Worm (Caenorhabditis elegans) whole organism, young adult: ENCODE data around the gene Y57G11C.46.

Experiments
- B0261.1 ChIP-seq: sonication (generic microtip); optimal IDR thresholded peaks from 2 replicates; lab custom pipeline; 2016; ENCODE audit warnings: mild to moderate bottlenecking, missing genetic modification characterization, moderate library complexity, missing compliant biosample characterization
- C17E4.6 ChIP-seq: fragments of 200-800 bp; sonication (Bioruptor generic); IDR thresholded peaks from 2 replicates; pipeline ENCODE4 v1.3.6; 2022; ENCODE audit warnings: missing genetic modification reagents, missing genetic modification characterization, missing compliant biosample characterization
- F23B12.7 ChIP-seq: sonication (generic microtip); optimal IDR thresholded peaks from 2 replicates; lab custom pipeline; 2017; ENCODE audit warnings: missing genetic modification characterization, mild to moderate bottlenecking, missing compliant biosample characterization, antibody characterized with exemption, moderate library complexity; ENCODE audit not compliant: insufficient read depth
- F52B5.7 ChIP-seq: sonication (generic microtip); optimal IDR thresholded peaks from 2 replicates; lab custom pipeline; 2016; ENCODE audit warnings: mild to moderate bottlenecking, missing genetic modification characterization, missing compliant biosample characterization
- ama-1 ChIP-seq, 3 experiments: fragments of 150-350 bp in 1 of 3; sonication (generic microtip) in 2 of 3; optimal IDR thresholded peaks; 2 replicates each; lab custom pipeline; 2014 to 2018; ENCODE audit warnings: missing biosample characterization in 2 of 3, missing genetic modification characterization in 2 of 3, missing genetic modification reagents in 2 of 3
- aptf-2 ChIP-seq: fragments of 200-800 bp; sonication (Bioruptor generic); conservative IDR thresholded peaks from 2 replicates; pipeline ENCODE4 v1.3.6; 2022; ENCODE audit warnings: missing genetic modification reagents, missing genetic modification characterization, missing compliant biosample characterization
- aptf-3 ChIP-seq: fragments of 200-800 bp; sonication (Bioruptor generic); IDR thresholded peaks from 2 replicates; pipeline ENCODE4 v1.3.6; 2022; ENCODE audit warnings: missing genetic modification characterization, missing compliant biosample characterization
- ccch-3 ChIP-seq: fragments of 200-800 bp; sonication (Bioruptor generic); optimal IDR thresholded peaks from 2 replicates; lab custom pipeline; 2018; ENCODE audit warnings: mild to moderate bottlenecking, missing genetic modification characterization, missing compliant biosample characterization
- ceh-58 ChIP-seq: fragments of 200-800 bp; sonication (Bioruptor generic); IDR thresholded peaks from 2 replicates; pipeline ENCODE4 v1.3.6; 2022; ENCODE audit warnings: missing genetic modification characterization, missing compliant biosample characterization
- egrh-3 ChIP-seq: fragments of 200-800 bp; sonication (Bioruptor generic); IDR thresholded peaks from 2 replicates; pipeline ENCODE4 v1.3.6; 2022; ENCODE audit warnings: missing genetic modification reagents, missing genetic modification characterization, missing compliant biosample characterization
- fkh-3 ChIP-seq: sonication (generic microtip); optimal IDR thresholded peaks from 2 replicates; lab custom pipeline; 2016; ENCODE audit warnings: mild to moderate bottlenecking, missing genetic modification characterization, missing compliant biosample characterization
- him-1 ChIP-seq: sonication (generic microtip); optimal IDR thresholded peaks from 2 replicates; lab custom pipeline; 2016; ENCODE audit warnings: missing genotype, missing genetic modification reagents, missing genetic modification characterization, missing compliant biosample characterization
- hmg-1.2 ChIP-seq: fragments of 200-800 bp; sonication (Bioruptor generic); IDR thresholded peaks from 2 replicates; pipeline ENCODE4 v1.3.6; 2022; ENCODE audit warnings: missing genetic modification reagents, missing genetic modification characterization, missing compliant biosample characterization
- hrde-1 ChIP-seq: sonication (generic microtip); optimal IDR thresholded peaks from 2 replicates; lab custom pipeline; 2016; ENCODE audit warnings: missing genetic modification characterization, mild to moderate bottlenecking, missing compliant biosample characterization, moderate library complexity, missing genotype, missing genetic modification reagents, borderline replicate concordance
- hsf-1 ChIP-seq: fragments of 200-800 bp; sonication (Bioruptor generic); IDR thresholded peaks from 2 replicates; pipeline ENCODE4 v1.3.6; 2022; ENCODE audit warnings: missing genetic modification reagents, missing genetic modification characterization, missing compliant biosample characterization
- let-607 ChIP-seq, 2 experiments: fragments of 200-800 bp in 1 of 2; sonication (Bioruptor generic) in 1 of 2; sonication (generic microtip) in 1 of 2; optimal IDR thresholded peaks; 2 replicates each; lab custom pipeline; 2016 to 2018; ENCODE audit warnings: mild to moderate bottlenecking in 2 of 2, missing compliant biosample characterization in 2 of 2, missing genetic modification characterization in 2 of 2, moderate library complexity in 2 of 2, missing genotype in 1 of 2
- lin-54 ChIP-seq: fragments of 200-800 bp; sonication (Bioruptor generic); optimal IDR thresholded peaks from 2 replicates; lab custom pipeline; 2018; ENCODE audit warnings: mild to moderate bottlenecking, missing genetic modification characterization, missing compliant biosample characterization
- lsl-1 ChIP-seq: fragments of 200-800 bp; sonication (Bioruptor generic); optimal IDR thresholded peaks from 2 replicates; lab custom pipeline; 2018; ENCODE audit warnings: mild to moderate bottlenecking, missing genetic modification characterization, moderate library complexity, missing compliant biosample characterization
- madf-10 ChIP-seq: sonication (generic microtip); optimal IDR thresholded peaks from 2 replicates; lab custom pipeline; 2016; ENCODE audit warnings: mild to moderate bottlenecking, missing genetic modification characterization, missing compliant biosample characterization
- madf-3 ChIP-seq: fragments of 200-800 bp; sonication (Bioruptor generic); IDR thresholded peaks from 2 replicates; pipeline ENCODE4 v1.3.6; 2022; ENCODE audit warnings: missing genetic modification reagents, missing genetic modification characterization, missing compliant biosample characterization
- mel-28 ChIP-seq: sonication (generic microtip); optimal IDR thresholded peaks from 2 replicates; lab custom pipeline; 2016; ENCODE audit warnings: borderline replicate concordance, mild to moderate bottlenecking, missing genetic modification characterization, missing compliant biosample characterization
- nfyb-1 ChIP-seq: fragments of 200-800 bp; sonication (Bioruptor generic); IDR thresholded peaks from 2 replicates; pipeline ENCODE4 v1.3.6; 2022; ENCODE audit warnings: missing genetic modification reagents, missing genetic modification characterization, missing compliant biosample characterization
- nhr-120 ChIP-seq: fragments of 200-800 bp; sonication (Bioruptor generic); IDR thresholded peaks from 2 replicates; pipeline ENCODE4 v1.3.6; 2022; ENCODE audit warnings: missing genetic modification characterization, missing compliant biosample characterization
- rcor-1 ChIP-seq: fragments of 200-800 bp; sonication (Bioruptor generic); IDR thresholded peaks from 2 replicates; pipeline ENCODE4 v1.3.6; 2022; ENCODE audit warnings: missing genetic modification reagents, missing genetic modification characterization, missing compliant biosample characterization
- rpc-1 ChIP-seq, 2 experiments: fragments of 150-350 bp in 1 of 2; sonication (generic microtip) in 1 of 2; optimal IDR thresholded peaks; 2 replicates each; lab custom pipeline; 2014 to 2018; ENCODE audit warnings: missing biosample characterization in 1 of 2, missing genetic modification characterization in 1 of 2, missing genetic modification reagents in 1 of 2, missing genotype in 1 of 2
- sdz-38 ChIP-seq: sonication (generic microtip); optimal IDR thresholded peaks from 2 replicates; lab custom pipeline; 2016; ENCODE audit warnings: missing genotype, missing genetic modification characterization, missing compliant biosample characterization
- snpc-1.1 ChIP-seq: sonication (generic microtip); optimal IDR thresholded peaks from 2 replicates; lab custom pipeline; 2017; ENCODE audit warnings: missing genetic modification characterization, mild to moderate bottlenecking, missing compliant biosample characterization, antibody characterized with exemption, moderate library complexity, missing genotype, missing genetic modification reagents; ENCODE audit not compliant: insufficient read depth
- snpc-3.4 ChIP-seq: sonication (generic microtip); optimal IDR thresholded peaks from 2 replicates; lab custom pipeline; 2017; ENCODE audit warnings: missing genetic modification characterization, mild to moderate bottlenecking, missing compliant biosample characterization, antibody characterized with exemption, moderate library complexity, missing genotype, missing genetic modification reagents
- snpc-4 ChIP-seq, 5 experiments: fragments of 150-350 bp in 1 of 5; sonication (generic microtip) in 4 of 5; optimal IDR thresholded peaks; 2 replicates each; lab custom pipeline; 2014 to 2018; ENCODE audit warnings: missing genetic modification characterization in 5 of 5, missing biosample characterization in 3 of 5, antibody characterized with exemption in 2 of 5, mild to moderate bottlenecking in 2 of 5, missing compliant biosample characterization in 2 of 5, missing genotype in 2 of 5, moderate library complexity in 2 of 5, missing genetic modification reagents in 1 of 5
- somi-1 ChIP-seq: fragments of 200-800 bp; sonication (Bioruptor generic); optimal IDR thresholded peaks from 2 replicates; lab custom pipeline; 2018; ENCODE audit warnings: mild to moderate bottlenecking, missing genetic modification characterization, missing compliant biosample characterization
- sptf-2 ChIP-seq: fragments of 200-800 bp; sonication (Bioruptor generic); optimal IDR thresholded peaks from 2 replicates; lab custom pipeline; 2018; ENCODE audit warnings: mild to moderate bottlenecking, missing genetic modification characterization, missing compliant biosample characterization
- tbp1 ChIP-seq: fragments of 200-800 bp; sonication (Bioruptor generic); optimal IDR thresholded peaks from 2 replicates; lab custom pipeline; 2018; ENCODE audit warnings: mild to moderate bottlenecking, missing genetic modification characterization, missing compliant biosample characterization
- tbx-9 ChIP-seq: sonication (generic microtip); optimal IDR thresholded peaks from 2 replicates; lab custom pipeline; 2016; ENCODE audit warnings: borderline replicate concordance, missing genetic modification characterization, inconsistent platforms, missing compliant biosample characterization
- unc-62 ChIP-seq: fragments of 150-350 bp; optimal IDR thresholded peaks from 2 replicates; lab custom pipeline; 2014; ENCODE audit warnings: missing biosample characterization, missing genetic modification reagents, missing genetic modification characterization
- zfh-2 ChIP-seq: fragments of 200-800 bp; sonication (Bioruptor generic); conservative IDR thresholded peaks from 2 replicates; pipeline ENCODE4 v1.3.6; 2022; ENCODE audit warnings: missing genetic modification reagents, missing genetic modification characterization, missing compliant biosample characterization
- ztf-18 ChIP-seq: sonication (generic microtip); optimal IDR thresholded peaks from 2 replicates; lab custom pipeline; 2016; ENCODE audit warnings: missing genotype, mild to moderate bottlenecking, missing genetic modification characterization, missing compliant biosample characterization
- ztf-22 ChIP-seq: fragments of 200-800 bp; sonication (Bioruptor generic); optimal IDR thresholded peaks from 2 replicates; lab custom pipeline; 2018; ENCODE audit warnings: mild to moderate bottlenecking, missing genetic modification characterization, moderate library complexity, missing compliant biosample characterization
- ztf-25 ChIP-seq: fragments of 200-800 bp; sonication (Bioruptor generic); IDR thresholded peaks from 2 replicates; pipeline ENCODE4 v1.3.6; 2022; ENCODE audit warnings: missing genetic modification reagents, missing genetic modification characterization, missing compliant biosample characterization
- ztf-26 ChIP-seq: sonication (generic microtip); optimal IDR thresholded peaks from 2 replicates; lab custom pipeline; 2017; ENCODE audit warnings: missing genetic modification characterization, missing compliant biosample characterization

The Y57G11C.46 gene

ce11 chrIV:14822267-14822666 lies 6.1 kb upstream of the Y57G11C.46 start (continued):
- peak; percentile 24; the same call in 1 of the 2 replicates for TF ChIP-seq hmg-1.2 (GFP tag; lab: Robert Waterston, UW)

- TF ChIP-seq ztf-18 (tag; lab: Kevin White, UChicago) (no peak), nhr-120 (GFP tag; lab: Robert Waterston, UW) (no peak), snpc-3.4 (tag; lab: Kevin White, UChicago) (no peak), aptf-3 (no peak), zfh-2 (no peak), fkh-3 (no peak), ztf-22 (GFP tag; lab: Kevin White, UChicago) (no peak), sdz-38 (tag; lab: Kevin White, UChicago) (no peak)
These were observed 9.3 kb downstream of the Y57G11C.46 start, which contains the start of gene oig-5 for ce11 chrIV:14806903-14807302. oig-5 (plus strand) TSS chrIV:14807203.

ce11 chrIV:14802316-14802715 lies 13.9 kb downstream of the Y57G11C.46 start, which contains the start of gene Y57G11C.1142:
Y57G11C.1142 (plus strand) TSS chrIV:14802616.
- no peak for TF ChIP-seq rcor-1 (GFP tag; lab: Robert Waterston, UW)

ce11 chrIV:14800931-14801330 lies 15.3 kb downstream of the Y57G11C.46 start:
- no peak for TF ChIP-seq hsf-1 (GFP tag; lab: Robert Waterston, UW)
- TF ChIP-seq ama-1 (optimal IDR thresholded peaks at IDR 0.05; lab: Kevin White, UChicago): no peak
- TF ChIP-seq ama-1 (GFP tag; optimal IDR thresholded peaks at IDR 0.05; lab: Kevin White, UChicago): no peak
- TF ChIP-seq sptf-2 (GFP tag; lab: Kevin White, UChicago): no peak
- TF ChIP-seq sdz-38 (tag; lab: Kevin White, UChicago): no peak
- TF ChIP-seq snpc-1.1 (tag; lab: Kevin White, UChicago): no peak
- TF ChIP-seq, all 124 proteins: peak for 0

DNA sequence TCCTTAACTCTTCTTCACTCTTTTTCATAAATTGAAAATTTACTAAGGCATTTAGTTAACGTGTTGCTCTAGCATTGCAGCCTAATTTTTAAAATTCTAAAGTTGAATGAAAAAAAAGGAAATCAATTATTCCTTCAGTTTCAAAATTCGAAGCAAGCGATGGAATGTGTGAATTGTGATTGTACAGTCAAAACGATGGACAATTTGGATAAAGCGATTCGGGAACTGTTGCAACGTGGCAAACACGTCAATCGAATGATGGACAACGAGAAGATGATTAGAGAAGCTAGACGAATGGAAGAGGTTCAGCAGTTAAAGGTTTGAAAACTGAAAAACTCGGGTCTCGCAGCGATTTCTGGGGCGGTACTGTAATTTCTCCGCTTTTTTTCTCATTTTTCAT lies 17.0 kb downstream of the Y57G11C.46 start, which contains the start of gene Y57G11C.14:
Gene Y57G11C.14 (plus strand): TSS at position 126 of the 400 bp plus-strand sequence.
- no peak for TF ChIP-seq rpc-1 (optimal IDR thresholded peaks at IDR 0.05; lab: Kevin White, UChicago)
- TF ChIP-seq rpc-1 (tag; optimal IDR thresholded peaks at IDR 0.05; lab: Kevin White, UChicago): no peak
- TF ChIP-seq madf-3 (GFP tag; lab: Robert Waterston, UW): 0 out of 2 replicates have a peak, but pooled peaks have one; percentile 67
- TF ChIP-seq ccch-3 (GFP tag; lab: Kevin White, UChicago): no peak
- no peak for TF ChIP-seq lin-54 (GFP tag; lab: Kevin White, UChicago)
- TF ChIP-seq ceh-58 (GFP tag; lab: Robert Waterston, UW): no peak
- no peak for TF ChIP-seq snpc-3.4 (tag; lab: Kevin White, UChicago)
- no peak for TF ChIP-seq madf-10
- TF ChIP-seq unc-62 (GFP tag; lab: Kevin White, UChicago): no peak
- TF ChIP-seq snpc-4 (GFP tag; optimal IDR thresholded peaks at IDR 0.05; lab: Kevin White, UChicago): no peak
- TF ChIP-seq snpc-4 (tag; optimal IDR thresholded peaks at IDR 0.05; lab: Kevin White, UChicago): peak in 1 of 4 experiments; percentile 85
- TF ChIP-seq let-607 (tag; optimal IDR thresholded peaks at IDR 0.05; lab: Kevin White, UChicago): no peak
- TF ChIP-seq hmg-1.2 (GFP tag; lab: Robert Waterston, UW): 0 out of 2 replicates have a peak, but pooled peaks have one; percentile 28
- no peak for TF ChIP-seq tbx-9 (tag; lab: Kevin White, UChicago)
- no peak for TF ChIP-seq aptf-2 (GFP tag; lab: Robert Waterston, UW)
- TF ChIP-seq C17E4.6 (GFP tag; lab: Robert Waterston, UW): no peak
- TF ChIP-seq lsl-1: no peak
- no peak for TF ChIP-seq tbp1
- TF ChIP-seq B0261.1 (tag; lab: Kevin White, UChicago): no peak
- no peak for TF ChIP-seq mel-28 (tag; lab: Kevin White, UChicago)
- TF ChIP-seq nfyb-1 (GFP tag; lab: Robert Waterston, UW): no peak
- TF ChIP-seq hrde-1 (tag; lab: Kevin White, UChicago): peak; percentile 55
- TF ChIP-seq nhr-120 (GFP tag; lab: Robert Waterston, UW): no peak
- no peak for TF ChIP-seq him-1 (tag; lab: Kevin White, UChicago)
- no peak for TF ChIP-seq F52B5.7 (tag; lab: Kevin White, UChicago)
- TF ChIP-seq egrh-3 (GFP tag; lab: Robert Waterston, UW): no peak
- no peak for TF ChIP-seq ztf-25
- no peak for TF ChIP-seq sptf-2 (GFP tag; lab: Kevin White, UChicago)
- no peak for TF ChIP-seq F23B12.7 (tag; lab: Kevin White, UChicago)
- no peak for TF ChIP-seq ztf-26 (tag; lab: Kevin White, UChicago)
- no peak for TF ChIP-seq somi-1 (GFP tag; lab: Kevin White, UChicago)
